Fruit fly (Drosophila melanogaster) whole organism, pupa: ENCODE measurements around the gene Col4a1.

Experiments used
- CG12605 ChIP-seq: fragments of 200-800 bp; sonication (Bioruptor generic); IDR thresholded peaks from 2 replicates; pipeline ENCODE4 v1.3.6; 2022; ENCODE audit warnings: missing biosample characterization, missing genetic modification characterization
- CG14655 ChIP-seq: fragments of 200-800 bp; sonication (Bioruptor generic); optimal IDR thresholded peaks from 3 replicates; lab custom pipeline; 2017; ENCODE audit warnings: mild to moderate bottlenecking, missing biosample characterization, missing genetic modification reagents, missing genetic modification characterization
- CG15710 ChIP-seq: fragments of 200-800 bp; sonication (Bioruptor generic); optimal IDR thresholded peaks from 2 replicates; lab custom pipeline; 2018; ENCODE audit warnings: missing biosample characterization, mild to moderate bottlenecking, missing genetic modification characterization, moderate library complexity
- CG34367 ChIP-seq: fragments of 200-800 bp; sonication (Bioruptor generic); optimal IDR thresholded peaks from 2 replicates; lab custom pipeline; 2018; ENCODE audit warnings: missing biosample characterization, mild to moderate bottlenecking, missing genetic modification characterization
- D1 ChIP-seq: fragments of 200-800 bp; sonication (Bioruptor generic); optimal IDR thresholded peaks from 2 replicates; lab custom pipeline; 2018; ENCODE audit warnings: missing biosample characterization, mild to moderate bottlenecking, missing genetic modification characterization, moderate library complexity
- EcR ChIP-seq: fragments of 200-800 bp; sonication (Bioruptor generic); optimal IDR thresholded peaks from 3 replicates; lab custom pipeline; 2019; ENCODE audit warnings: missing biosample characterization, missing genetic modification characterization, mild to moderate bottlenecking, moderate library complexity, missing genetic modification reagents
- rn ChIP-seq: fragments of 200-800 bp; sonication (Bioruptor generic); IDR thresholded peaks from 2 replicates; pipeline ENCODE4 v1.3.6; 2022; ENCODE audit warnings: missing biosample characterization, missing genetic modification characterization

DNA sequence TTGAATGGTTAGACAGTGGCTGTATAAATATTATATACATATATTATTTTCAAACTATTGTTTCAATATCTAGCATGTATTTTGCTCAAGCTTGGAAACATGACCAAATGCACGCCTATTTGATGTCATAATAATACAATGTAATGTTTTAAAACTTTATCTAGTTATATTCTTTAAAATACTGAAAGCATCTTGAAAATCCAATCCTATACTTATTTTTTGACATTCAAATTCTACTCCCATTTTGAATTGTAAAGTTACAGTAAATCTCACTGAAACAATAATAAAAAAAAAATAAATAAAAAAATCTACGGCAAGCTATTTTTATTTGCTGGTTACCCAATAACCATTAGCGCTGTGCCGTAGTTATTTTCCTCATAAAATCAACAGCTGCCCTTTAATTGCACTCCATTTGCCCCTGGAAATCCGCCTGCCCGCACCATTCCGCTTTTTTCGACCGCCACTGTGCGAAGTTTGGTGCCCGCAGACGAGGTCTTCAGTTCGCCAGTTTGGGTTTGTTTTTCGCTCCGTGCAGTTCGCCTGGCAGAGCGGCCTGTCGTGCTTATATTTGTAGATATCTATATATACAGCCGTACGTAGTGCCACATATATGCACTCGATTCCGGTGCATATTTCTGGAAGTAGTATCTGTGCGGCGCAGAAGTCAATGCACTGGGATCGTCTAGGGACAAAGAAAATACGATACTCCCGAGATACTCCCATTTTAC, 15.6 kb downstream of the Col4a1 start:
- TF ChIP-seq EcR (GFP tag; lab: Kevin White, UChicago) (peak; percentile 97), CG34367 (tag; lab: Kevin White, UChicago) (peak; percentile 5), D1 (no peak), rn (no peak), CG15710 (tag; lab: Kevin White, UChicago) (peak; percentile 10), CG14655 (peak; percentile 57), CG12605 (GFP tag; lab: Robert Waterston, UW) (0 out of 2 replicates have a peak, but pooled peaks have one; percentile 25)
